Fruit fly (Drosophila melanogaster): Measurements from ENCODE around the gene brk.

brk gene

dm6 chrX:7332493-7332892, 24.8 kb downstream of the brk start (continued):
- no peak for TF ChIP-seq CG16813 (GFP tag; IDR thresholded peaks at IDR 0.05; ENCODE audit: partially characterized antibody)
- TF ChIP-seq HmgZ (tag; optimal IDR thresholded peaks at IDR 0.05) = peak; percentile 83
- no peak for TF ChIP-seq ase (GFP tag; IDR thresholded peaks at IDR 0.05)
- peak; percentile 86 for TF ChIP-seq Rfx (GFP tag; IDR thresholded peaks at IDR 0.05)
- TF ChIP-seq CG3163 (GFP tag; optimal IDR thresholded peaks at IDR 0.05) = peak; percentile 35
- TF ChIP-seq insv (GFP tag; optimal IDR thresholded peaks at IDR 0.05) = no peak
- peak; percentile 55 for TF ChIP-seq CG18011 (GFP tag; optimal IDR thresholded peaks at IDR 0.05)
- TF ChIP-seq seq (GFP tag; IDR thresholded peaks at IDR 0.05) = peak; percentile 81
- no peak for TF ChIP-seq Jarid2 (GFP tag; optimal IDR thresholded peaks at IDR 0.05)
- TF ChIP-seq gro (GFP tag; optimal IDR thresholded peaks at IDR 0.05) = peak; percentile 86
- no peak for TF ChIP-seq hb (GFP tag; IDR thresholded peaks at IDR 0.05; ENCODE audit: partially characterized antibody)
- TF ChIP-seq ERR (GFP tag; optimal IDR thresholded peaks at IDR 0.05) = peak; percentile 51
- peak; percentile 54 for TF ChIP-seq maf-S (GFP tag; optimal IDR thresholded peaks at IDR 0.05)
- peak; percentile 62; the same call in 1 of the 3 replicates for TF ChIP-seq otp (GFP tag; IDR thresholded peaks at IDR 0.05)
- TF ChIP-seq zen2 (GFP tag; IDR thresholded peaks at IDR 0.05; ENCODE audit: partially characterized antibody) = no peak
- peak; percentile 47; the same call in 1 of the 2 replicates for TF ChIP-seq CG32772 (GFP tag; IDR thresholded peaks at IDR 0.05)
- TF ChIP-seq CG18262 (tag; optimal IDR thresholded peaks at IDR 0.05) = no peak
- TF ChIP-seq MTF-1 (GFP tag; optimal IDR thresholded peaks at IDR 0.05; ENCODE audit: borderline replicate concordance) = no peak
- peak; percentile 53 for TF ChIP-seq Sox102F (GFP tag; optimal IDR thresholded peaks at IDR 0.05)
- TF ChIP-seq CrebB (tag; optimal IDR thresholded peaks at IDR 0.05) = peak; percentile 13
- TF ChIP-seq z (GFP tag; IDR thresholded peaks at IDR 0.05) = no peak
- peak; percentile 63 for TF ChIP-seq CG11247 (GFP tag; IDR thresholded peaks at IDR 0.05)
- TF ChIP-seq br (optimal IDR thresholded peaks at IDR 0.05) = no peak
- TF ChIP-seq gfzf (GFP tag; optimal IDR thresholded peaks at IDR 0.05) = no peak

- TF ChIP-seq CG3163 (GFP tag; optimal IDR thresholded peaks at IDR 0.05) = no peak
- no peak for TF ChIP-seq Ada2b (GFP tag; IDR thresholded peaks at IDR 0.05)
- peak; percentile 59; the same call in 1 of the 2 replicates for TF ChIP-seq HLH3B (GFP tag; IDR thresholded peaks at IDR 0.05)
- TF ChIP-seq CG10321 (GFP tag; IDR thresholded peaks at IDR 0.05) = no peak
- no peak for TF ChIP-seq ham (GFP tag; IDR thresholded peaks at IDR 0.05)
- peak; percentile 20 for TF ChIP-seq Blimp-1 (GFP tag; optimal IDR thresholded peaks at IDR 0.05)
- peak; percentile 34 for TF ChIP-seq schlank (tag; optimal IDR thresholded peaks at IDR 0.05)
- TF ChIP-seq twi (tag; optimal IDR thresholded peaks at IDR 0.05) = peak; percentile 33
- no peak for TF ChIP-seq CG16815 (GFP tag; optimal IDR thresholded peaks at IDR 0.05)
- no peak for TF ChIP-seq CG3995 (GFP tag; optimal IDR thresholded peaks at IDR 0.05)
- peak; percentile 64 for TF ChIP-seq CG11696 (GFP tag; IDR thresholded peaks at IDR 0.05)
- TF ChIP-seq CG4730 (GFP tag; IDR thresholded peaks at IDR 0.05) = no peak
- no peak for TF ChIP-seq CG9932 (GFP tag; IDR thresholded peaks at IDR 0.05)
- no peak for TF ChIP-seq Scr (GFP tag; IDR thresholded peaks at IDR 0.05; ENCODE audit: partially characterized antibody)
- no peak for TF ChIP-seq nom (GFP tag; optimal IDR thresholded peaks at IDR 0.05)
- no peak for TF ChIP-seq CG1832 (GFP tag; optimal IDR thresholded peaks at IDR 0.05)
- TF ChIP-seq CG7928 (GFP tag; optimal IDR thresholded peaks at IDR 0.05) = no peak
- peak; percentile 9 for TF ChIP-seq psq (GFP tag; optimal IDR thresholded peaks at IDR 0.05)
- TF ChIP-seq ssp (GFP tag; IDR thresholded peaks at IDR 0.05) = no peak
- TF ChIP-seq pb (GFP tag; optimal IDR thresholded peaks at IDR 0.05) = peak; percentile 9
- TF ChIP-seq Kr (GFP tag; optimal IDR thresholded peaks at IDR 0.05) = no peak
- no peak for TF ChIP-seq ato (GFP tag; IDR thresholded peaks at IDR 0.05; ENCODE audit: partially characterized antibody)
- no peak for TF ChIP-seq Eip74EF (GFP tag; optimal IDR thresholded peaks at IDR 0.05)
- TF ChIP-seq mam (GFP tag; optimal IDR thresholded peaks at IDR 0.05) = no peak
- no peak for TF ChIP-seq Ravus (GFP tag; IDR thresholded peaks at IDR 0.05)
- TF ChIP-seq h (optimal IDR thresholded peaks at IDR 0.05) = no peak
- no peak for TF ChIP-seq ranshi (GFP tag; IDR thresholded peaks at IDR 0.05)
- TF ChIP-seq Atf3 (GFP tag; optimal IDR thresholded peaks at IDR 0.05) = peak; percentile 31
- TF ChIP-seq Stat92E (GFP tag; optimal IDR thresholded peaks at IDR 0.05) = no peak
Measured at dm6 chrX:7333298-7333743, 25.6 kb downstream of the brk start.
